Fruit fly (Drosophila melanogaster) whole organism, embryonic: ENCODE results near the gene capu.
A peak's percentile ranks its signal among the peaks of the same experiment; 100 is the strongest.

Experiments
- Adf1 ChIP-seq: fragments of 200-800 bp; sonication (Bioruptor generic); IDR thresholded peaks from 2 replicates; pipeline ENCODE4 v1.3.6; 2022; ENCODE audit warnings: missing biosample characterization, missing genetic modification characterization
- BEAF-32 ChIP-seq: fragments of 200-800 bp; sonication (Bioruptor generic); optimal IDR thresholded peaks from 3 replicates; lab custom pipeline; 2017; ENCODE audit warnings: missing biosample characterization, missing genetic modification characterization, mild to moderate bottlenecking, moderate library complexity, missing genetic modification reagents
- Blimp-1 ChIP-seq: fragments of 200-800 bp; sonication (Bioruptor generic); optimal IDR thresholded peaks from 3 replicates; lab custom pipeline; 2018; ENCODE audit warnings: missing biosample characterization, missing genetic modification characterization, mild to moderate bottlenecking, moderate library complexity, missing genetic modification reagents
- CG10462 ChIP-seq: fragments of 200-800 bp; sonication (Bioruptor generic); optimal IDR thresholded peaks from 2 replicates; lab custom pipeline; 2016; ENCODE audit warnings: missing biosample characterization, missing genetic modification characterization
- CG10543 ChIP-seq: fragments of 200-800 bp; sonication (Bioruptor generic); optimal IDR thresholded peaks from 3 replicates; lab custom pipeline; 2017; ENCODE audit warnings: missing biosample characterization, mild to moderate bottlenecking, missing genetic modification characterization, moderate library complexity
- CG11723 ChIP-seq: fragments of 200-800 bp; sonication (Bioruptor generic); optimal IDR thresholded peaks from 2 replicates; lab custom pipeline; 2017; ENCODE audit warnings: missing biosample characterization, mild to moderate bottlenecking, missing genetic modification characterization
- CG13123 ChIP-seq: fragments of 200-800 bp; sonication (Bioruptor generic); optimal IDR thresholded peaks from 2 replicates; lab custom pipeline; 2016; ENCODE audit warnings: missing biosample characterization, missing genetic modification characterization
- CG14667 ChIP-seq: fragments of 200-800 bp; sonication (Bioruptor generic); IDR thresholded peaks from 2 replicates; pipeline ENCODE4 v1.3.6; 2022; ENCODE audit warnings: missing biosample characterization, missing genetic modification characterization
- CG15073 ChIP-seq: fragments of 200-800 bp; sonication (Bioruptor generic); optimal IDR thresholded peaks from 2 replicates; lab custom pipeline; 2016; ENCODE audit warnings: missing biosample characterization, missing genetic modification characterization
- CG1602 ChIP-seq: fragments of 200-800 bp; sonication (Bioruptor generic); optimal IDR thresholded peaks from 3 replicates; lab custom pipeline; 2016; ENCODE audit warnings: missing biosample characterization, missing genetic modification characterization
- CG16815 ChIP-seq: fragments of 200-800 bp; sonication (Bioruptor generic); optimal IDR thresholded peaks from 3 replicates; lab custom pipeline; 2017; ENCODE audit warnings: missing biosample characterization, mild to moderate bottlenecking, missing genetic modification characterization
- CG17328 ChIP-seq: fragments of 200-800 bp; sonication (Bioruptor generic); IDR thresholded peaks from 2 replicates; pipeline ENCODE4 v1.3.6; 2022; ENCODE audit warnings: missing biosample characterization, missing genetic modification characterization
- CG17912 ChIP-seq: fragments of 200-800 bp; sonication (Bioruptor generic); optimal IDR thresholded peaks from 2 replicates; lab custom pipeline; 2018; ENCODE audit warnings: missing biosample characterization, mild to moderate bottlenecking, missing genetic modification characterization
- CG18011 ChIP-seq: fragments of 200-800 bp; sonication (Bioruptor generic); optimal IDR thresholded peaks from 2 replicates; lab custom pipeline; 2017; ENCODE audit warnings: missing biosample characterization, missing genetic modification characterization, mild to moderate bottlenecking, moderate library complexity, missing genotype
- CG2129 ChIP-seq: fragments of 200-800 bp; sonication (Bioruptor generic); IDR thresholded peaks from 2 replicates; pipeline ENCODE4 v1.3.6; 2022; ENCODE audit warnings: missing biosample characterization, missing genetic modification characterization; ENCODE audit not compliant: partially characterized antibody
- CG34422 ChIP-seq: fragments of 200-800 bp; sonication (Bioruptor generic); IDR thresholded peaks from 3 replicates; pipeline ENCODE4 v1.3.6; 2022; ENCODE audit warnings: missing biosample characterization, missing genetic modification characterization
- CG6254 ChIP-seq: fragments of 200-800 bp; sonication (Bioruptor generic); optimal IDR thresholded peaks from 3 replicates; lab custom pipeline; 2017; ENCODE audit warnings: mild to moderate bottlenecking, missing biosample characterization, missing genetic modification reagents, missing genetic modification characterization
- CG6765 ChIP-seq: fragments of 200-800 bp; sonication (Bioruptor generic); optimal IDR thresholded peaks from 3 replicates; lab custom pipeline; 2017; ENCODE audit warnings: missing biosample characterization, mild to moderate bottlenecking, missing genetic modification characterization
- CG7372 ChIP-seq: fragments of 200-800 bp; sonication (Bioruptor generic); IDR thresholded peaks from 2 replicates; pipeline ENCODE4 v1.3.6; 2022; ENCODE audit warnings: missing biosample characterization, missing genetic modification characterization
- CG8089 ChIP-seq: fragments of 200-800 bp; sonication (Bioruptor generic); optimal IDR thresholded peaks from 3 replicates; lab custom pipeline; 2016; ENCODE audit warnings: missing biosample characterization, missing genetic modification characterization
- CG8924 ChIP-seq: fragments of 200-800 bp; optimal IDR thresholded peaks from 3 replicates; lab custom pipeline; 2019; ENCODE audit warnings: missing biosample characterization, mild to moderate bottlenecking, missing genetic modification characterization, moderate library complexity
- CG9727 ChIP-seq: fragments of 200-800 bp; sonication (Bioruptor generic); optimal IDR thresholded peaks from 3 replicates; lab custom pipeline; 2017; ENCODE audit warnings: missing biosample characterization, mild to moderate bottlenecking, missing genetic modification characterization
- Dek ChIP-seq: fragments of 200-800 bp; sonication (Bioruptor generic); optimal IDR thresholded peaks from 3 replicates; lab custom pipeline; 2019; ENCODE audit warnings: missing biosample characterization, mild to moderate bottlenecking, missing genetic modification characterization, moderate library complexity
- E2f1 ChIP-seq: fragments of 200-800 bp; sonication (Bioruptor generic); IDR thresholded peaks from 2 replicates; pipeline ENCODE4 v1.3.6; 2022; ENCODE audit warnings: missing biosample characterization, missing genetic modification characterization
- Eip74EF ChIP-seq, 2 experiments: fragments of 200-800 bp in 1 of 2; fragments of >200 bp in 1 of 2; sonication (Bioruptor generic) in 1 of 2; optimal IDR thresholded peaks; 2 replicates each; lab custom pipeline; 2017 to 2019; ENCODE audit warnings: missing biosample characterization in 2 of 2, missing genetic modification characterization in 2 of 2, mild to moderate bottlenecking in 1 of 2, moderate library complexity in 1 of 2
- HLHmδ ChIP-seq: fragments of 200-800 bp; sonication (Bioruptor generic); optimal IDR thresholded peaks from 2 replicates; lab custom pipeline; 2018; ENCODE audit warnings: missing biosample characterization, mild to moderate bottlenecking, missing genetic modification characterization, moderate library complexity
- Hr51 ChIP-seq, 2 experiments: fragments of 200-800 bp; sonication (Bioruptor generic); optimal IDR thresholded peaks; 2 replicates in 1 of 2; 3 replicates in 1 of 2; lab custom pipeline; 2016 to 2018; ENCODE audit warnings: missing biosample characterization in 2 of 2, missing genetic modification characterization in 2 of 2, mild to moderate bottlenecking in 1 of 2, moderate library complexity in 1 of 2
- Mes4 ChIP-seq: fragments of 200-800 bp; sonication (Bioruptor generic); optimal IDR thresholded peaks from 2 replicates; lab custom pipeline; 2016; ENCODE audit warnings: missing biosample characterization, missing genetic modification characterization
- Nf-YC ChIP-seq: fragments of 200-800 bp; optimal IDR thresholded peaks from 3 replicates; lab custom pipeline; 2019; ENCODE audit warnings: missing biosample characterization, mild to moderate bottlenecking, missing genetic modification characterization, moderate library complexity
- NfI ChIP-seq: fragments of 200-800 bp; sonication (Bioruptor generic); optimal IDR thresholded peaks from 3 replicates; lab custom pipeline; 2018; ENCODE audit warnings: missing biosample characterization, mild to moderate bottlenecking, missing genetic modification characterization, moderate library complexity
- Optix ChIP-seq: fragments of 200-800 bp; sonication (Bioruptor generic); IDR thresholded peaks from 3 replicates; pipeline ENCODE4 v1.3.6; 2022; ENCODE audit warnings: missing biosample characterization, missing genetic modification characterization
- Six4 ChIP-seq: fragments of 200-800 bp; sonication (Bioruptor generic); optimal IDR thresholded peaks from 2 replicates; lab custom pipeline; 2016; ENCODE audit warnings: missing biosample characterization, missing genetic modification characterization
- TFAM ChIP-seq: fragments of 200-800 bp; sonication (Bioruptor generic); optimal IDR thresholded peaks from 2 replicates; lab custom pipeline; 2017; ENCODE audit warnings: missing biosample characterization, missing genetic modification characterization, inconsistent platforms
- Trl ChIP-seq, 3 experiments: fragments of >200 bp in 2 of 3; fragments of 200-800 bp in 1 of 3; sonication (Bioruptor generic) in 1 of 3; optimal IDR thresholded peaks; 2 replicates in 1 of 3; 3 replicates in 2 of 3; lab custom pipeline; 2016 to 2017; ENCODE audit warnings: missing biosample characterization in 1 of 3, missing genetic modification characterization in 1 of 3
- caup ChIP-seq: fragments of 200-800 bp; sonication (Bioruptor generic); optimal IDR thresholded peaks from 3 replicates; lab custom pipeline; 2017; ENCODE audit warnings: missing biosample characterization, mild to moderate bottlenecking, missing genetic modification characterization, moderate library complexity; ENCODE audit not compliant: severe bottlenecking
- ems ChIP-seq: fragments of 200-800 bp; sonication (Bioruptor generic); optimal IDR thresholded peaks from 3 replicates; lab custom pipeline; 2016; ENCODE audit warnings: missing biosample characterization, missing genetic modification characterization
- h ChIP-seq: fragments of >200 bp; optimal IDR thresholded peaks from 2 replicates; lab custom pipeline; 2017
- lola ChIP-seq, 3 experiments: fragments of >200 bp in 2 of 3; fragments of 200-800 bp in 1 of 3; sonication (Bioruptor generic) in 1 of 3; optimal IDR thresholded peaks; 2 replicates each; lab custom pipeline; 2017 to 2019; ENCODE audit warnings: missing biosample characterization in 3 of 3, missing genetic modification characterization in 3 of 3, mild to moderate bottlenecking in 1 of 3, moderate library complexity in 1 of 3
- phol ChIP-seq: fragments of 200-800 bp; sonication (Bioruptor generic); optimal IDR thresholded peaks from 3 replicates; lab custom pipeline; 2018; ENCODE audit warnings: missing biosample characterization, mild to moderate bottlenecking, missing genetic modification characterization, moderate library complexity
- psq ChIP-seq: fragments of 200-800 bp; sonication (Bioruptor generic); optimal IDR thresholded peaks from 2 replicates; lab custom pipeline; 2017; ENCODE audit warnings: missing biosample characterization, missing genetic modification characterization
- sisA ChIP-seq: fragments of 200-800 bp; sonication (Bioruptor generic); IDR thresholded peaks from 2 replicates; pipeline ENCODE4 v1.3.6; 2022; ENCODE audit warnings: missing biosample characterization, missing genetic modification characterization
- tap ChIP-seq: fragments of 200-800 bp; optimal IDR thresholded peaks from 3 replicates; lab custom pipeline; 2019; ENCODE audit warnings: missing biosample characterization, mild to moderate bottlenecking, missing genetic modification characterization, moderate library complexity
- tin ChIP-seq: fragments of 200-800 bp; sonication (Bioruptor generic); optimal IDR thresholded peaks from 3 replicates; lab custom pipeline; 2016; ENCODE audit warnings: missing biosample characterization, missing genetic modification characterization
- tll ChIP-seq, 2 experiments: fragments of 200-800 bp in 1 of 2; fragments of >200 bp in 1 of 2; sonication (Bioruptor generic) in 1 of 2; optimal IDR thresholded peaks; 2 replicates each; lab custom pipeline; 2017 to 2019; ENCODE audit warnings: missing biosample characterization in 2 of 2, missing genetic modification characterization in 2 of 2, mild to moderate bottlenecking in 1 of 2, moderate library complexity in 1 of 2
- twi ChIP-seq: fragments of 200-800 bp; optimal IDR thresholded peaks from 2 replicates; lab custom pipeline; 2019; ENCODE audit warnings: missing biosample characterization, mild to moderate bottlenecking, missing genetic modification characterization, moderate library complexity
- unpg ChIP-seq: fragments of 200-800 bp; sonication (Bioruptor generic); optimal IDR thresholded peaks from 3 replicates; lab custom pipeline; 2018; ENCODE audit warnings: missing biosample characterization, mild to moderate bottlenecking, missing genetic modification characterization, moderate library complexity
- wor ChIP-seq: fragments of 200-800 bp; sonication (Bioruptor generic); IDR thresholded peaks from 2 replicates; pipeline ENCODE4 v1.3.6; 2022; ENCODE audit warnings: missing biosample characterization, missing genetic modification characterization

Gene capu

dm6 chr2L:3888754-3889603 is 13.7 kb downstream of the capu start (continued):
- TF ChIP-seq CG6254 (no peak), CG17912 (no peak), BEAF-32 (GFP tag; lab: Kevin White, UChicago) (no peak), CG2129 (no peak), CG17328 (GFP tag; lab: Robert Waterston, UW) (peak; percentile 52), TFAM (no peak), Adf1 (GFP tag; lab: Robert Waterston, UW) (no peak), CG6765 (GFP tag; lab: Kevin White, UChicago) (peak; percentile 12), sisA (GFP tag; lab: Robert Waterston, UW) (peak; percentile 35; the same call in 1 of the 2 replicates), phol (tag; lab: Kevin White, UChicago) (peak; percentile 65), tap (peak; percentile 13), CG13123 (GFP tag; lab: Kevin White, UChicago) (peak; percentile 62), ems (no peak), lola (GFP tag; optimal IDR thresholded peaks at IDR 0.05; lab: Kevin White, UChicago) (peak in 1 of 3 experiments; percentile 61), Eip74EF (GFP tag; optimal IDR thresholded peaks at IDR 0.05; lab: Kevin White, UChicago) (peak in 1 of 2 experiments; percentile 17), Dek (tag; lab: Kevin White, UChicago) (peak; percentile 22), Optix (no peak), CG7372 (GFP tag; lab: Robert Waterston, UW) (0 out of 2 replicates have a peak, but pooled peaks have one; percentile 6), CG18011 (GFP tag; lab: Kevin White, UChicago) (peak; percentile 12), CG15073 (GFP tag; lab: Kevin White, UChicago) (no peak), Mes4 (no peak), Trl (optimal IDR thresholded peaks at IDR 0.05; lab: Kevin White, UChicago) (peak; percentile 61 to 64), Trl (GFP tag; optimal IDR thresholded peaks at IDR 0.05; lab: Kevin White, UChicago) (no peak), HLHmδ (GFP tag; lab: Kevin White, UChicago) (no peak), CG10543 (peak; percentile 22), Blimp-1 (GFP tag; lab: Kevin White, UChicago) (no peak), tll (GFP tag; optimal IDR thresholded peaks at IDR 0.05; lab: Kevin White, UChicago) (no peak), twi (tag; lab: Kevin White, UChicago) (peak; percentile 31), CG9727 (GFP tag; lab: Kevin White, UChicago) (peak; percentile 34), caup (GFP tag; lab: Kevin White, UChicago) (peak; percentile 3), wor (GFP tag; lab: Robert Waterston, UW) (peak; percentile 31; the same call in 1 of the 2 replicates), Nf-YC (tag; lab: Kevin White, UChicago) (peak; percentile 16), CG11723 (GFP tag; lab: Kevin White, UChicago) (peak; percentile 43), CG8089 (GFP tag; lab: Kevin White, UChicago) (no peak), CG16815 (GFP tag; lab: Kevin White, UChicago) (peak; percentile 63), CG1602 (GFP tag; lab: Kevin White, UChicago) (peak; percentile 28), CG8924 (tag; lab: Kevin White, UChicago) (peak; percentile 67), NfI (GFP tag; lab: Kevin White, UChicago) (peak; percentile 48), CG34422 (0 out of 3 replicates have a peak, but pooled peaks have one; percentile 44), CG10462 (peak; percentile 66), psq (GFP tag; lab: Kevin White, UChicago) (peak; percentile 18), tin (GFP tag; lab: Kevin White, UChicago) (peak; percentile 6), Hr51 (GFP tag; optimal IDR thresholded peaks at IDR 0.05; lab: Kevin White, UChicago) (peak in 1 of 2 experiments; percentile 74), Six4 (GFP tag; lab: Kevin White, UChicago) (peak; percentile 12), h (no peak), CG14667 (GFP tag; lab: Robert Waterston, UW) (peak; percentile 13; the same call in 1 of the 2 replicates), unpg (GFP tag; lab: Kevin White, UChicago) (peak; percentile 48), E2f1 (GFP tag; lab: Robert Waterston, UW) (no peak; the same call in 1 of the 2 replicates)
